Worm (Caenorhabditis elegans): ENCODE data around the gene grd-14.

The grd-14 gene

ce11 chrX:8476308-8476707, 23.5 kb upstream of the grd-14 start:
- TF ChIP-seq nhr-120 (GFP tag; IDR thresholded peaks at IDR 0.05) = no peak
- no peak for TF ChIP-seq mxl-1 (tag; optimal IDR thresholded peaks at IDR 0.05)
- 0 out of 2 replicates have a peak, but pooled peaks have one; percentile 24 for TF ChIP-seq zfh-2 (GFP tag; conservative IDR thresholded peaks at IDR 0.05)
- TF ChIP-seq dox-1 (GFP tag; IDR thresholded peaks at IDR 0.05) = 0 out of 2 replicates have a peak, but pooled peaks have one; percentile 13
- peak; percentile 54 for TF ChIP-seq ceh-27 (GFP tag; optimal IDR thresholded peaks at IDR 0.05)
- TF ChIP-seq ztf-26 (tag; optimal IDR thresholded peaks at IDR 0.05) = peak; percentile 7
- no peak for TF ChIP-seq rpc-1 (optimal IDR thresholded peaks at IDR 0.05)
- TF ChIP-seq rpc-1 (tag; optimal IDR thresholded peaks at IDR 0.05) = no peak
- TF ChIP-seq ztf-6 (GFP tag; IDR thresholded peaks at IDR 0.05) = 0 out of 2 replicates have a peak, but pooled peaks have one; percentile 34

ce11 chrX:8477048-8477806, 22.6 kb upstream of the grd-14 start:
- TF ChIP-seq ceh-27 (GFP tag; optimal IDR thresholded peaks at IDR 0.05) = peak; percentile 51
- no peak for TF ChIP-seq C17E4.6 (GFP tag; IDR thresholded peaks at IDR 0.05)
- no peak for TF ChIP-seq Y56A3A.18 (GFP tag; IDR thresholded peaks at IDR 0.05)
- TF ChIP-seq hmg-1.2 (GFP tag; IDR thresholded peaks at IDR 0.05) = peak; percentile 22; the same call in 1 of the 2 replicates
- TF ChIP-seq ceh-100 (GFP tag; IDR thresholded peaks at IDR 0.05) = no peak
- peak; percentile 79 for TF ChIP-seq C06A6.2 (GFP tag; conservative IDR thresholded peaks at IDR 0.05)
- TF ChIP-seq somi-1 (GFP tag; optimal IDR thresholded peaks at IDR 0.05) = peak; percentile 81
- peak; percentile 60 for TF ChIP-seq F22D6.2 (tag; optimal IDR thresholded peaks at IDR 0.05)
- peak; percentile 32; the same call in 1 of the 2 replicates for TF ChIP-seq B0336.3 (GFP tag; IDR thresholded peaks at IDR 0.05)
- TF ChIP-seq chd-7 (tag; optimal IDR thresholded peaks at IDR 0.05) = peak; percentile 58
- TF ChIP-seq sptf-2 (GFP tag; optimal IDR thresholded peaks at IDR 0.05) = no peak
- TF ChIP-seq hlh-26 (GFP tag; conservative IDR thresholded peaks at IDR 0.05) = no peak
- TF ChIP-seq nhr-80 (tag; optimal IDR thresholded peaks at IDR 0.05) = peak; percentile 27
- 0 out of 2 replicates have a peak, but pooled peaks have one; percentile 40 for TF ChIP-seq nfyb-1 (GFP tag; IDR thresholded peaks at IDR 0.05)
- no peak for TF ChIP-seq tlf-1 (GFP tag; optimal IDR thresholded peaks at IDR 0.05)
- TF ChIP-seq mcd-1 (GFP tag; IDR thresholded peaks at IDR 0.05) = 0 out of 2 replicates have a peak, but pooled peaks have one; percentile 18
- no peak for TF ChIP-seq F39B2.1 (GFP tag; IDR thresholded peaks at IDR 0.05)
- no peak for TF ChIP-seq mxl-1 (tag; optimal IDR thresholded peaks at IDR 0.05)
- peak; percentile 48; the same call in 1 of the 2 replicates for TF ChIP-seq lin-26 (GFP tag; IDR thresholded peaks at IDR 0.05)
- no peak for TF ChIP-seq unc-130 (GFP tag; optimal IDR thresholded peaks at IDR 0.05)
- TF ChIP-seq K11D2.4 (GFP tag; IDR thresholded peaks at IDR 0.05) = peak; percentile 61; the same call in 1 of the 2 replicates
- TF ChIP-seq cebp-1 (GFP tag; IDR thresholded peaks at IDR 0.05) = no peak
- TF ChIP-seq cebp-1 (tag; optimal IDR thresholded peaks at IDR 0.05) = peak; percentile 49
- TF ChIP-seq Y53G8AR.9 (GFP tag; conservative IDR thresholded peaks at IDR 0.05) = 0 out of 2 replicates have a peak, but pooled peaks have one; percentile 20
- TF ChIP-seq die-1 (tag; optimal IDR thresholded peaks at IDR 0.05) = peak; percentile 63
- TF ChIP-seq snpc-4 (GFP tag; optimal IDR thresholded peaks at IDR 0.05) = no peak
- TF ChIP-seq snpc-4 (tag; optimal IDR thresholded peaks at IDR 0.05) = peak in 1 of 4 experiments; percentile 3
- TF ChIP-seq ztf-26 (tag; optimal IDR thresholded peaks at IDR 0.05) = peak; percentile 90
- TF ChIP-seq B0035.1 (tag; optimal IDR thresholded peaks at IDR 0.05) = no peak
- peak; percentile 82 for TF ChIP-seq lin-40 (tag; optimal IDR thresholded peaks at IDR 0.05)
- peak; percentile 35 for TF ChIP-seq gei-17 (GFP tag; optimal IDR thresholded peaks at IDR 0.05)

Data from whole organism, young adult.